Worm (Caenorhabditis elegans) whole organism, L2 larva: Measurements from ENCODE around the gene Y38H6C.25.
"Not testable (repeated sequence)": the region's sequence is repeated elsewhere in the genome, so short reads cannot be mapped to it uniquely, and the experiment has no call there.

Experiments
- F13H6.1 ChIP-seq: sonication (generic microtip); optimal IDR thresholded peaks from 2 replicates; lab custom pipeline; 2016; ENCODE audit warnings: missing genetic modification characterization, missing compliant biosample characterization
- Y55F3AM.14 ChIP-seq: fragments of 200-800 bp; sonication (Bioruptor generic); optimal IDR thresholded peaks from 2 replicates; lab custom pipeline; 2018; ENCODE audit warnings: mild to moderate bottlenecking, missing genetic modification characterization, missing compliant biosample characterization
- ZK546.5 ChIP-seq: sonication (generic microtip); optimal IDR thresholded peaks from 2 replicates; lab custom pipeline; 2017; ENCODE audit warnings: missing biosample characterization, missing genetic modification characterization
- blmp-1 ChIP-seq: sonication (generic microtip); optimal IDR thresholded peaks from 2 replicates; lab custom pipeline; 2017; ENCODE audit warnings: missing genetic modification characterization, mild to moderate bottlenecking, missing compliant biosample characterization, antibody characterized with exemption, moderate library complexity; ENCODE audit not compliant: insufficient read depth
- crh-2 ChIP-seq: sonication (generic microtip); optimal IDR thresholded peaks from 2 replicates; lab custom pipeline; 2017; ENCODE audit warnings: missing biosample characterization, missing genetic modification characterization
- egl-27 ChIP-seq: sonication (generic microtip); optimal IDR thresholded peaks from 3 replicates; lab custom pipeline; 2017; ENCODE audit warnings: missing biosample characterization, missing genetic modification reagents, missing genetic modification characterization
- gmeb-1 ChIP-seq: fragments of 150-350 bp; optimal IDR thresholded peaks from 2 replicates; lab custom pipeline; 2014; ENCODE audit warnings: missing biosample characterization, missing genetic modification characterization
- lin-39 ChIP-seq: fragments of 150-350 bp; optimal IDR thresholded peaks from 2 replicates; lab custom pipeline; 2014; ENCODE audit warnings: missing biosample characterization, missing genetic modification reagents, missing genetic modification characterization
- lsy-2 ChIP-seq, 2 experiments: fragments of 150-350 bp in 1 of 2; sonication (generic microtip) in 1 of 2; optimal IDR thresholded peaks; 2 replicates each; lab custom pipeline; 2014 to 2017; ENCODE audit warnings: missing biosample characterization in 2 of 2, missing genetic modification characterization in 2 of 2
- nhr-11 ChIP-seq: fragments of 150-350 bp; optimal IDR thresholded peaks from 2 replicates; lab custom pipeline; 2014; ENCODE audit warnings: missing biosample characterization, missing genetic modification characterization
- nhr-129 ChIP-seq: fragments of 150-350 bp; optimal IDR thresholded peaks from 2 replicates; lab custom pipeline; 2014; ENCODE audit warnings: missing biosample characterization, missing genetic modification characterization
- nhr-23 ChIP-seq: fragments of 150-350 bp; optimal IDR thresholded peaks from 2 replicates; lab custom pipeline; 2014; ENCODE audit warnings: missing biosample characterization, missing genetic modification reagents, missing genetic modification characterization
- nhr-6 ChIP-seq: fragments of 150-350 bp; optimal IDR thresholded peaks from 2 replicates; lab custom pipeline; 2014; ENCODE audit warnings: missing biosample characterization, missing genetic modification characterization
- nhr-77 ChIP-seq: fragments of 150-350 bp; optimal IDR thresholded peaks from 2 replicates; lab custom pipeline; 2014; ENCODE audit warnings: missing biosample characterization, missing genetic modification characterization
- sem-4 ChIP-seq: fragments of 150-350 bp; optimal IDR thresholded peaks from 2 replicates; lab custom pipeline; 2014; ENCODE audit warnings: missing biosample characterization, missing genetic modification reagents, missing genetic modification characterization
- snpc-4 ChIP-seq: fragments of 150-350 bp; optimal IDR thresholded peaks from 2 replicates; lab custom pipeline; 2014; ENCODE audit warnings: missing biosample characterization, missing genetic modification characterization
- unc-55 ChIP-seq: fragments of 150-350 bp; sonication (generic microtip); optimal IDR thresholded peaks from 3 replicates; lab custom pipeline; 2014; ENCODE audit warnings: missing biosample characterization, missing genetic modification reagents, missing genetic modification characterization
- unc-62 ChIP-seq: fragments of 150-350 bp; optimal IDR thresholded peaks from 2 replicates; lab custom pipeline; 2014; ENCODE audit warnings: missing biosample characterization, missing genetic modification reagents, missing genetic modification characterization

Y38H6C.25 gene

ce11 chrV:20561795-20562194 is 42.8 kb downstream of the Y38H6C.25 start, which contains the start of gene F26F2.1:
F26F2.1 (minus strand) TSS chrV:20561895.
- TF ChIP-seq unc-62 (GFP tag; lab: Kevin White, UChicago) = no peak

- TF ChIP-seq nhr-77 (tag; lab: Kevin White, UChicago); lsy-2 (tag; optimal IDR thresholded peaks at IDR 0.05; lab: Kevin White, UChicago); gmeb-1 (tag; lab: Kevin White, UChicago): not testable (repeated sequence)
These were observed 45.0 kb downstream of the Y38H6C.25 start, which contains the start of gene F26F2.13 for ce11 chrV:20564054-20564453. F26F2.13 (plus strand) TSS chrV:20564354.

ce11 chrV:20566454-20566853 is 47.4 kb downstream of the Y38H6C.25 start, which contains the start of gene F26F2.3:
F26F2.3 (minus strand) TSS chrV:20566554.
- TF ChIP-seq unc-62 (GFP tag; lab: Kevin White, UChicago) (no peak), Y55F3AM.14 (GFP tag; lab: Kevin White, UChicago) (no peak), F13H6.1 (tag; lab: Kevin White, UChicago) (no peak), nhr-129 (tag; lab: Kevin White, UChicago) (no peak), blmp-1 (tag; lab: Kevin White, UChicago) (no peak), ZK546.5 (tag; lab: Kevin White, UChicago) (no peak), nhr-6 (tag; lab: Kevin White, UChicago) (no peak), nhr-23 (tag; lab: Kevin White, UChicago) (no peak), sem-4 (tag; lab: Kevin White, UChicago) (no peak), snpc-4 (tag; lab: Kevin White, UChicago) (no peak), unc-55 (no peak), egl-27 (tag; lab: Kevin White, UChicago) (no peak), lin-39 (no peak)
- TF ChIP-seq, all 48 proteins: peak for 0

- not testable (repeated sequence) for TF ChIP-seq sem-4, crh-2, nhr-11 (tag; lab: Kevin White, UChicago)
These were observed 50.0 kb downstream of the Y38H6C.25 start, which contains the start of gene F26F2.4 for ce11 chrV:20568995-20569394. F26F2.4 (plus strand) TSS chrV:20569295.
